Worm (Caenorhabditis elegans) whole organism, L2 larva: ENCODE results near the gene hst-3.2.

Experiments
- aly-2 ChIP-seq: fragments of 150-350 bp; optimal IDR thresholded peaks from 2 replicates; lab custom pipeline; 2014; ENCODE audit warnings: missing biosample characterization, missing genetic modification characterization
- ama-1 ChIP-seq: fragments of 150-350 bp; optimal IDR thresholded peaks from 2 replicates; lab custom pipeline; 2018; ENCODE audit warnings: inconsistent platforms
- blmp-1 ChIP-seq: sonication (generic microtip); optimal IDR thresholded peaks from 2 replicates; lab custom pipeline; 2017; ENCODE audit warnings: missing genetic modification characterization, mild to moderate bottlenecking, missing compliant biosample characterization, antibody characterized with exemption, moderate library complexity; ENCODE audit not compliant: insufficient read depth
- lin-13 ChIP-seq: fragments of 150-350 bp; optimal IDR thresholded peaks from 2 replicates; lab custom pipeline; 2014; ENCODE audit warnings: missing biosample characterization, missing genetic modification reagents, missing genetic modification characterization
- lin-39 ChIP-seq: fragments of 150-350 bp; optimal IDR thresholded peaks from 2 replicates; lab custom pipeline; 2014; ENCODE audit warnings: missing biosample characterization, missing genetic modification reagents, missing genetic modification characterization
- mab-5 ChIP-seq: fragments of 150-350 bp; optimal IDR thresholded peaks from 2 replicates; lab custom pipeline; 2014; ENCODE audit warnings: missing biosample characterization, missing genetic modification characterization
- nhr-25 ChIP-seq: fragments of 150-350 bp; sonication (generic microtip); optimal IDR thresholded peaks from 3 replicates; lab custom pipeline; 2014; ENCODE audit warnings: missing biosample characterization, missing genetic modification characterization
- ztf-4 ChIP-seq: fragments of 150-350 bp; optimal IDR thresholded peaks from 2 replicates; lab custom pipeline; 2014; ENCODE audit warnings: missing biosample characterization, missing genetic modification characterization

ce11 chrX:2902854-2903253 lies 20.9 kb downstream of the hst-3.2 start:
- TF ChIP-seq nhr-25 (tag; lab: Kevin White, UChicago): no peak
- no peak for TF ChIP-seq aly-2
- TF ChIP-seq lin-13 (GFP tag; lab: Kevin White, UChicago): no peak
- no peak for TF ChIP-seq ztf-4
- no peak for TF ChIP-seq mab-5 (tag; lab: Kevin White, UChicago)
- no peak for TF ChIP-seq ama-1 (lab: Kevin White, UChicago)
- no peak for TF ChIP-seq blmp-1 (tag; lab: Kevin White, UChicago)
- TF ChIP-seq lin-39 (tag; lab: Kevin White, UChicago): no peak
